Fruit fly (Drosophila melanogaster) whole organism, pupa: ENCODE data around the gene CG11892.

Experiments used
- CG10348 ChIP-seq: fragments of 200-800 bp; sonication (Bioruptor generic); IDR thresholded peaks from 2 replicates; pipeline ENCODE4 v1.3.6; 2022; ENCODE audit warnings: missing biosample characterization, missing genetic modification characterization
- CG8301 ChIP-seq: fragments of 200-800 bp; sonication (Bioruptor generic); optimal IDR thresholded peaks from 2 replicates; lab custom pipeline; 2018; ENCODE audit warnings: missing biosample characterization, mild to moderate bottlenecking, missing genetic modification characterization
- Ets98B ChIP-seq: fragments of 200-800 bp; sonication (Bioruptor generic); IDR thresholded peaks from 2 replicates; pipeline ENCODE4 v1.3.6; 2022; ENCODE audit warnings: missing biosample characterization, missing genetic modification characterization
- Pif1A ChIP-seq: fragments of 200-800 bp; sonication (Bioruptor generic); optimal IDR thresholded peaks from 3 replicates; lab custom pipeline; 2016; ENCODE audit warnings: missing biosample characterization, missing genetic modification characterization
- fd96Ca ChIP-seq: fragments of 200-800 bp; sonication (Bioruptor generic); IDR thresholded peaks from 3 replicates; pipeline ENCODE4 v1.3.6; 2022; ENCODE audit warnings: missing biosample characterization, missing genetic modification characterization
- gl ChIP-seq: fragments of 200-800 bp; sonication (Bioruptor generic); optimal IDR thresholded peaks from 2 replicates; lab custom pipeline; 2018; ENCODE audit warnings: missing biosample characterization, mild to moderate bottlenecking, missing genetic modification characterization

DNA sequence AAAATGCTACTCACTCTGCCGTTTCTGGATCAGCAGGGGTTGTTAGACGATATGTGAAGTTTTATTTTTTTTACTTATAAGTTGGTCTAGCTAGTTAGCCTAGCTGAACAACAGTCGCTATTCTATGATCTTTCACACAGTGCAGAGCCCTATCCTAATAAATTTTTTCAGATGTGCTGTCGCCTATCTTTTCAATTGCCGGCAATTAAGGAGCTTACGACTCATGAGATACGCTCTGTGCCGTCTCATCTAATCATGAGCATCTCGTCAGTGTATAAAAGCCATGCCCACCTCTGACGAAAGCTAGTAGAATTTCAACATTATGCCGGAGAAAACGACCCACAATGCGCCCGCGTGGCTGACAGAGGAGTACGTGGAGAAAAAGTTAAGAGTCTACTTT is 11.4 kb upstream of the CG11892 start, which contains the start of the genes CG11889 and CG11891:
- TF ChIP-seq Ets98B (no peak), CG8301 (no peak), Pif1A (GFP tag; lab: Kevin White, UChicago) (no peak), fd96Ca (GFP tag; lab: Robert Waterston, UW) (no peak), gl (tag; lab: Kevin White, UChicago) (no peak), CG10348 (GFP tag; lab: Robert Waterston, UW) (no peak)
